Fruit fly (Drosophila melanogaster) whole organism, adult: ENCODE data around the gene Ugt37A1.

Experiments
- CG7101 ChIP-seq: fragments of 200-800 bp; sonication (Bioruptor generic); optimal IDR thresholded peaks from 2 replicates; lab custom pipeline; 2018; ENCODE audit warnings: missing biosample characterization, mild to moderate bottlenecking, missing genetic modification characterization, moderate library complexity
- Clk ChIP-seq: fragments of 200-800 bp; sonication (Bioruptor generic); optimal IDR thresholded peaks from 2 replicates; lab custom pipeline; 2017; ENCODE audit warnings: missing biosample characterization, missing genetic modification characterization
- bab1 ChIP-seq: fragments of 200-800 bp; sonication (Bioruptor generic); optimal IDR thresholded peaks from 3 replicates; lab custom pipeline; 2019; ENCODE audit warnings: missing biosample characterization, mild to moderate bottlenecking, missing genetic modification characterization, moderate library complexity

- no peak for TF ChIP-seq Clk
- no peak for TF ChIP-seq bab1 (GFP tag; lab: Kevin White, UChicago)
- TF ChIP-seq CG7101, result no peak
Measured at dm6 chr2L:20351723-20352122, 22.2 kb downstream of the Ugt37A1 start.
